Worm (Caenorhabditis elegans): ENCODE data around the gene T19D7.6.

- TF ChIP-seq ama-1 (optimal IDR thresholded peaks at IDR 0.05) = no peak
- TF ChIP-seq pes-1 (GFP tag; IDR thresholded peaks at IDR 0.05) = no peak
- TF ChIP-seq sea-1 (GFP tag; conservative IDR thresholded peaks at IDR 0.05) = no peak
- TF ChIP-seq hnd-1 (tag; optimal IDR thresholded peaks at IDR 0.05) = no peak
- no peak for TF ChIP-seq ets-7 (tag; optimal IDR thresholded peaks at IDR 0.05)
- no peak for TF ChIP-seq hmbx-1 (tag; optimal IDR thresholded peaks at IDR 0.05)
These were observed 12.1 kb upstream of the T19D7.6 start, which contains the start of gene Y9C12A.1 for ce11 chrX:682691-683090.

Data from whole organism, early embryonic.